Worm (Caenorhabditis elegans): Measurements from ENCODE around the gene smc-6.

- no peak for TF ChIP-seq F13C5.2 (tag; optimal IDR thresholded peaks at IDR 0.05)
- no peak for TF ChIP-seq aly-1 (tag; optimal IDR thresholded peaks at IDR 0.05)
- no peak for TF ChIP-seq B0310.2 (tag; optimal IDR thresholded peaks at IDR 0.05)
- no peak for TF ChIP-seq pes-1 (GFP tag; IDR thresholded peaks at IDR 0.05)
- TF ChIP-seq tra-4 (tag; optimal IDR thresholded peaks at IDR 0.05): no peak
- no peak for TF ChIP-seq sea-1 (GFP tag; conservative IDR thresholded peaks at IDR 0.05)
- no peak for TF ChIP-seq flt-1 (GFP tag; IDR thresholded peaks at IDR 0.05)
- no peak for TF ChIP-seq hnd-1 (tag; optimal IDR thresholded peaks at IDR 0.05)
- TF ChIP-seq ama-1 (optimal IDR thresholded peaks at IDR 0.05): no peak
- TF ChIP-seq hmbx-1 (tag; optimal IDR thresholded peaks at IDR 0.05): no peak
- TF ChIP-seq ceh-13 (GFP tag; optimal IDR thresholded peaks at IDR 0.05): no peak
- no peak for TF ChIP-seq ceh-36 (tag; optimal IDR thresholded peaks at IDR 0.05)
- no peak for TF ChIP-seq ets-7 (tag; optimal IDR thresholded peaks at IDR 0.05)
- TF ChIP-seq hmg-4 (GFP tag; optimal IDR thresholded peaks at IDR 0.05): no peak
Measured at ce11 chrII:11544714-11545113, 33.8 kb upstream of the smc-6 start, which contains the start of gene F54D5.9.
